Worm (Caenorhabditis elegans) whole organism, young adult: ENCODE measurements around the gene ccpp-6.
A peak's percentile ranks its signal among the peaks of the same experiment; 100 is the strongest.

ENCODE experiments used
- B0035.1 ChIP-seq: sonication (generic microtip); optimal IDR thresholded peaks from 2 replicates; lab custom pipeline; 2016; ENCODE audit warnings: missing genetic modification characterization, mild to moderate bottlenecking, missing compliant biosample characterization, missing genotype, missing genetic modification reagents
- D2030.7 ChIP-seq: fragments of 200-800 bp; sonication (Bioruptor generic); IDR thresholded peaks from 2 replicates; pipeline ENCODE4 v1.3.6; 2022; ENCODE audit warnings: missing genetic modification reagents, missing genetic modification characterization, missing compliant biosample characterization
- F10E7.11 ChIP-seq: sonication (generic microtip); optimal IDR thresholded peaks from 2 replicates; lab custom pipeline; 2017; ENCODE audit warnings: mild to moderate bottlenecking, missing genetic modification characterization, moderate library complexity, missing compliant biosample characterization
- F22D6.2 ChIP-seq: sonication (generic microtip); optimal IDR thresholded peaks from 2 replicates; lab custom pipeline; 2016; ENCODE audit warnings: mild to moderate bottlenecking, missing genetic modification characterization, missing compliant biosample characterization
- F23B12.7 ChIP-seq: sonication (generic microtip); optimal IDR thresholded peaks from 2 replicates; lab custom pipeline; 2017; ENCODE audit warnings: missing genetic modification characterization, mild to moderate bottlenecking, missing compliant biosample characterization, antibody characterized with exemption, moderate library complexity; ENCODE audit not compliant: insufficient read depth
- F33H1.4 ChIP-seq: fragments of 200-800 bp; sonication (Bioruptor generic); IDR thresholded peaks from 2 replicates; pipeline ENCODE4 v1.3.6; 2022; ENCODE audit warnings: missing genetic modification reagents, missing genetic modification characterization, missing compliant biosample characterization
- F57A8.1 ChIP-seq: fragments of 200-800 bp; sonication (Bioruptor generic); optimal IDR thresholded peaks from 2 replicates; lab custom pipeline; 2018; ENCODE audit warnings: mild to moderate bottlenecking, missing genetic modification characterization, moderate library complexity, missing compliant biosample characterization
- F57C9.4 ChIP-seq: sonication (generic microtip); optimal IDR thresholded peaks from 2 replicates; lab custom pipeline; 2017; ENCODE audit warnings: mild to moderate bottlenecking, missing genetic modification characterization, missing compliant biosample characterization
- K12H6.12 ChIP-seq: fragments of 200-800 bp; sonication (Bioruptor generic); optimal IDR thresholded peaks from 2 replicates; lab custom pipeline; 2018; ENCODE audit warnings: mild to moderate bottlenecking, missing genetic modification characterization, missing compliant biosample characterization
- T07F8.4 ChIP-seq: sonication (generic microtip); optimal IDR thresholded peaks from 2 replicates; lab custom pipeline; 2016; ENCODE audit warnings: mild to moderate bottlenecking, missing genetic modification characterization, moderate library complexity, missing compliant biosample characterization
- T26A5.8 ChIP-seq: sonication (generic microtip); optimal IDR thresholded peaks from 2 replicates; lab custom pipeline; 2016; ENCODE audit warnings: missing genetic modification characterization, missing compliant biosample characterization
- Y79H2A.3 ChIP-seq: fragments of 200-800 bp; sonication (Bioruptor generic); conservative IDR thresholded peaks from 2 replicates; pipeline ENCODE4 v1.3.6; 2022; ENCODE audit warnings: missing genetic modification reagents, missing genetic modification characterization, missing compliant biosample characterization
- akir-1 ChIP-seq: fragments of 200-800 bp; sonication (Bioruptor generic); optimal IDR thresholded peaks from 2 replicates; lab custom pipeline; 2018; ENCODE audit warnings: mild to moderate bottlenecking, missing genetic modification characterization, moderate library complexity, missing compliant biosample characterization
- aptf-2 ChIP-seq: fragments of 200-800 bp; sonication (Bioruptor generic); conservative IDR thresholded peaks from 2 replicates; pipeline ENCODE4 v1.3.6; 2022; ENCODE audit warnings: missing genetic modification reagents, missing genetic modification characterization, missing compliant biosample characterization
- attf-5 ChIP-seq: fragments of 200-800 bp; sonication (Bioruptor generic); optimal IDR thresholded peaks from 2 replicates; lab custom pipeline; 2018; ENCODE audit warnings: mild to moderate bottlenecking, missing genetic modification characterization, missing compliant biosample characterization
- bed-1 ChIP-seq: fragments of 200-800 bp; sonication (Bioruptor generic); IDR thresholded peaks from 2 replicates; pipeline ENCODE4 v1.3.6; 2022; ENCODE audit warnings: missing genetic modification reagents, missing genetic modification characterization, missing compliant biosample characterization
- ccch-3 ChIP-seq: fragments of 200-800 bp; sonication (Bioruptor generic); optimal IDR thresholded peaks from 2 replicates; lab custom pipeline; 2018; ENCODE audit warnings: mild to moderate bottlenecking, missing genetic modification characterization, missing compliant biosample characterization
- cebp-1 ChIP-seq, 2 experiments: fragments of 200-800 bp in 1 of 2; sonication (Bioruptor generic) in 1 of 2; sonication (generic microtip) in 1 of 2; IDR thresholded peaks in 1 of 2; optimal IDR thresholded peaks in 1 of 2; 2 replicates each; pipeline versions ENCODE4 v1.3.6 to Lab custom; 2017 to 2022; ENCODE audit warnings: missing compliant biosample characterization in 2 of 2, missing genetic modification characterization in 2 of 2, mild to moderate bottlenecking in 1 of 2, missing genetic modification reagents in 1 of 2, moderate library complexity in 1 of 2
- cebp-2 ChIP-seq: fragments of 200-800 bp; sonication (Bioruptor generic); IDR thresholded peaks from 2 replicates; pipeline ENCODE4 v1.3.6; 2022; ENCODE audit warnings: missing genetic modification characterization, missing compliant biosample characterization
- ceh-40 ChIP-seq: fragments of 200-800 bp; sonication (Bioruptor generic); IDR thresholded peaks from 2 replicates; pipeline ENCODE4 v1.3.6; 2022; ENCODE audit warnings: missing genetic modification characterization, missing compliant biosample characterization
- ceh-58 ChIP-seq: fragments of 200-800 bp; sonication (Bioruptor generic); IDR thresholded peaks from 2 replicates; pipeline ENCODE4 v1.3.6; 2022; ENCODE audit warnings: missing genetic modification characterization, missing compliant biosample characterization
- ceh-79 ChIP-seq: sonication (generic microtip); optimal IDR thresholded peaks from 2 replicates; lab custom pipeline; 2017; ENCODE audit warnings: mild to moderate bottlenecking, missing genetic modification characterization, missing compliant biosample characterization
- die-1 ChIP-seq: sonication (generic microtip); optimal IDR thresholded peaks from 2 replicates; lab custom pipeline; 2016; ENCODE audit warnings: missing genotype, mild to moderate bottlenecking, missing genetic modification characterization, missing compliant biosample characterization
- dpff-1 ChIP-seq: sonication (generic microtip); optimal IDR thresholded peaks from 2 replicates; lab custom pipeline; 2017; ENCODE audit warnings: mild to moderate bottlenecking, missing genetic modification characterization, missing compliant biosample characterization
- dpl-1 ChIP-seq: fragments of 150-350 bp; optimal IDR thresholded peaks from 2 replicates; lab custom pipeline; 2014; ENCODE audit warnings: missing biosample characterization, missing genetic modification reagents, missing genetic modification characterization
- egl-44 ChIP-seq: fragments of 200-800 bp; sonication (Bioruptor generic); IDR thresholded peaks from 2 replicates; pipeline ENCODE4 v1.3.6; 2022; ENCODE audit warnings: missing genetic modification reagents, missing genetic modification characterization, missing compliant biosample characterization
- egrh-3 ChIP-seq: fragments of 200-800 bp; sonication (Bioruptor generic); IDR thresholded peaks from 2 replicates; pipeline ENCODE4 v1.3.6; 2022; ENCODE audit warnings: missing genetic modification reagents, missing genetic modification characterization, missing compliant biosample characterization
- ekl-4 ChIP-seq: fragments of 200-800 bp; sonication (Bioruptor generic); IDR thresholded peaks from 2 replicates; pipeline ENCODE4 v1.3.6; 2022; ENCODE audit warnings: missing genetic modification reagents, missing genetic modification characterization, missing compliant biosample characterization
- gei-17 ChIP-seq: fragments of 200-800 bp; sonication (Bioruptor generic); optimal IDR thresholded peaks from 2 replicates; lab custom pipeline; 2018; ENCODE audit warnings: mild to moderate bottlenecking, missing genetic modification characterization, missing compliant biosample characterization
- hmg-1.2 ChIP-seq: fragments of 200-800 bp; sonication (Bioruptor generic); IDR thresholded peaks from 2 replicates; pipeline ENCODE4 v1.3.6; 2022; ENCODE audit warnings: missing genetic modification reagents, missing genetic modification characterization, missing compliant biosample characterization
- hmg-20 ChIP-seq: fragments of 200-800 bp; sonication (Bioruptor generic); IDR thresholded peaks from 2 replicates; pipeline ENCODE4 v1.3.6; 2022; ENCODE audit warnings: missing genetic modification reagents, missing genetic modification characterization, missing compliant biosample characterization
- hrde-1 ChIP-seq: sonication (generic microtip); optimal IDR thresholded peaks from 2 replicates; lab custom pipeline; 2016; ENCODE audit warnings: missing genetic modification characterization, mild to moderate bottlenecking, missing compliant biosample characterization, moderate library complexity, missing genotype, missing genetic modification reagents, borderline replicate concordance
- lag-1 ChIP-seq: fragments of 200-800 bp; sonication (Bioruptor generic); IDR thresholded peaks from 2 replicates; pipeline ENCODE4 v1.3.6; 2022; ENCODE audit warnings: missing genetic modification reagents, missing genetic modification characterization, missing compliant biosample characterization
- let-607 ChIP-seq, 2 experiments: fragments of 200-800 bp in 1 of 2; sonication (Bioruptor generic) in 1 of 2; sonication (generic microtip) in 1 of 2; optimal IDR thresholded peaks; 2 replicates each; lab custom pipeline; 2016 to 2018; ENCODE audit warnings: mild to moderate bottlenecking in 2 of 2, missing compliant biosample characterization in 2 of 2, missing genetic modification characterization in 2 of 2, moderate library complexity in 2 of 2, missing genotype in 1 of 2
- lin-54 ChIP-seq: fragments of 200-800 bp; sonication (Bioruptor generic); optimal IDR thresholded peaks from 2 replicates; lab custom pipeline; 2018; ENCODE audit warnings: mild to moderate bottlenecking, missing genetic modification characterization, missing compliant biosample characterization
- lsl-1 ChIP-seq: fragments of 200-800 bp; sonication (Bioruptor generic); optimal IDR thresholded peaks from 2 replicates; lab custom pipeline; 2018; ENCODE audit warnings: mild to moderate bottlenecking, missing genetic modification characterization, moderate library complexity, missing compliant biosample characterization
- madf-10 ChIP-seq: sonication (generic microtip); optimal IDR thresholded peaks from 2 replicates; lab custom pipeline; 2016; ENCODE audit warnings: mild to moderate bottlenecking, missing genetic modification characterization, missing compliant biosample characterization
- mcd-1 ChIP-seq: fragments of 200-800 bp; sonication (Bioruptor generic); IDR thresholded peaks from 2 replicates; pipeline ENCODE4 v1.3.6; 2022; ENCODE audit warnings: missing genetic modification reagents, missing genetic modification characterization, missing compliant biosample characterization
- mxl-1 ChIP-seq: sonication (generic microtip); optimal IDR thresholded peaks from 2 replicates; lab custom pipeline; 2016; ENCODE audit warnings: missing genetic modification characterization, missing compliant biosample characterization
- nhr-90 ChIP-seq: sonication (generic microtip); optimal IDR thresholded peaks from 2 replicates; lab custom pipeline; 2016; ENCODE audit warnings: missing genotype, mild to moderate bottlenecking, missing genetic modification characterization, missing compliant biosample characterization
- rcor-1 ChIP-seq: fragments of 200-800 bp; sonication (Bioruptor generic); IDR thresholded peaks from 2 replicates; pipeline ENCODE4 v1.3.6; 2022; ENCODE audit warnings: missing genetic modification reagents, missing genetic modification characterization, missing compliant biosample characterization
- repo-1 ChIP-seq: sonication (generic microtip); optimal IDR thresholded peaks from 2 replicates; lab custom pipeline; 2017; ENCODE audit warnings: mild to moderate bottlenecking, missing genetic modification characterization, missing compliant biosample characterization
- rpc-1 ChIP-seq, 2 experiments: fragments of 150-350 bp in 1 of 2; sonication (generic microtip) in 1 of 2; optimal IDR thresholded peaks; 2 replicates each; lab custom pipeline; 2014 to 2018; ENCODE audit warnings: missing biosample characterization in 1 of 2, missing genetic modification characterization in 1 of 2, missing genetic modification reagents in 1 of 2, missing genotype in 1 of 2
- sea-2 ChIP-seq: fragments of 200-800 bp; sonication (Bioruptor generic); IDR thresholded peaks from 2 replicates; pipeline ENCODE4 v1.3.6; 2022; ENCODE audit warnings: missing genetic modification characterization, missing compliant biosample characterization
- snpc-1.3 ChIP-seq: sonication (generic microtip); optimal IDR thresholded peaks from 2 replicates; lab custom pipeline; 2017; ENCODE audit warnings: missing genetic modification characterization, mild to moderate bottlenecking, missing compliant biosample characterization, antibody characterized with exemption, moderate library complexity, missing genotype, missing genetic modification reagents; ENCODE audit not compliant: insufficient read depth
- ztf-3 ChIP-seq: fragments of 200-800 bp; sonication (Bioruptor generic); optimal IDR thresholded peaks from 2 replicates; lab custom pipeline; 2018; ENCODE audit warnings: mild to moderate bottlenecking, missing genetic modification characterization, missing compliant biosample characterization

The ccpp-6 gene

DNA sequence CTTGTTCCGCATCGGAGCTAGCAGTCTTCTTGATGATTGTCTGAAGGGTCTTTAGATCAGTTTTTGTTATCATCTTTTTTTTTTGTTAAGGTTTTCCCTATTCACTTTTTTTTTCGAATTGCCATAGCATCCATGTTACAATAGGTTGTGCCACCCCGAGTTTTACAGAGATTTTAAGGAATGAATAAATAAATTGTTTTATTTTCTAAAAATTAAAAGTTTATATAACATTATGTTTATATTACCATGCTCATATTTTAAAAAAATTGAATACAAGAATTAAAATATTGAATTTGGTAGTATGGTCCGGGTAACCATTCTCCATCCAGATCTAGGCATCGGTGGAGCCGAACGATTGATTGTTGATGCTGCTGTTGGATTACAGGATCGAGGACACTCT, 12.2 kb downstream of the ccpp-6 start, which contains the start of gene algn-2:
algn-2 (plus strand) TSS at position 301 of the 400 bp plus-strand sequence.
- no peak for TF ChIP-seq akir-1
- TF ChIP-seq nhr-90 = no peak
- no peak for TF ChIP-seq rpc-1 (optimal IDR thresholded peaks at IDR 0.05; lab: Kevin White, UChicago)
- TF ChIP-seq rpc-1 (tag; optimal IDR thresholded peaks at IDR 0.05; lab: Kevin White, UChicago) = no peak
- TF ChIP-seq D2030.7 = no peak
- no peak for TF ChIP-seq lsl-1 (GFP tag; lab: Kevin White, UChicago)
- no peak for TF ChIP-seq ztf-3
- TF ChIP-seq die-1 (tag; lab: Kevin White, UChicago) = no peak
- TF ChIP-seq bed-1 = no peak
- TF ChIP-seq lin-54 (GFP tag; lab: Kevin White, UChicago) = no peak
- no peak for TF ChIP-seq hrde-1 (tag; lab: Kevin White, UChicago)
- TF ChIP-seq madf-10 (tag; lab: Kevin White, UChicago) = no peak
- TF ChIP-seq F57C9.4 (tag; lab: Kevin White, UChicago) = no peak
- TF ChIP-seq rcor-1 (GFP tag; lab: Robert Waterston, UW) = no peak
- TF ChIP-seq snpc-1.3 (tag; lab: Kevin White, UChicago) = no peak
- no peak for TF ChIP-seq F10E7.11 (tag; lab: Kevin White, UChicago)
- TF ChIP-seq ceh-40 = no peak
- no peak for TF ChIP-seq ekl-4
- TF ChIP-seq, all 124 proteins: peak for 0

DNA sequence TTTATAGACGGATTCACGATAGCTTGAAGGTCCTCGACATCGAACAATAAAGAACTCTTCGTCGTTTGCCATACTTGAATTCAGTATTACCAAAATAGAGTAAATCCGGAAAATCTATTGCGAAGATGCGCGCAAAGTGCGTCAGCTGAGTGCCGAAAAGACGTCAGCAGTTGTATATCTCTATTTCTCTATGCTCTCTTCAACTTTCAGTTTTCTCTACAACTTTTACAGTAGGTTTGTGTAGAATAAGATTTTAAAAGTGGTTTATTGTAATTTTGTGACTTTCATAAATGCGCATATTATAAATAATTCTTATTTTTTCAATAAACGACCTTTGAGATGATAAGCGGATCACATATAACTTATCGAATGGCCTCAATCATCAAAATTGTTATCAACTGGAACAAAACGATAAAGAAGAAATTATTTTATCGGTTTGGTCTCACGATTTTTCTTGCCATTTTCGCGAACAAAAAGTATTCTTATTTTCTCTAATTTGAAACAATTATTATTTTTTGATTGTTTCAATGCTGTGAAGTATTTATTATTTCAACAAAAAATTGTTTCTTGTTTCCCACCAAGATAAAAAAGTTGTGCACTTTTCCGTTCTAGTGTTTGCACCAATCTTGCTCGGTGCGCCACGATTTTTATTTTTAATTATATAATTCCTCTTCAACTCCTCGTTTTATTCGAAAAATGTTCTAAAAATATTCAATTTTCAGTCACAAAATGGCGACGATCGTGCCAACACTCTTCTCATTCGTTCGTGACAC, 13.7 kb downstream of the ccpp-6 start, which contains the start of the genes agt-2 and F09E5.3:
agt-2 (minus strand) TSS at position 553 of the 773 bp plus-strand sequence.
F09E5.3 (plus strand) TSS at position 723 of the 773 bp plus-strand sequence.
- TF ChIP-seq rcor-1 (GFP tag; lab: Robert Waterston, UW) (peak; percentile 91), lag-1 (GFP tag; lab: Robert Waterston, UW) (no peak), dpl-1 (GFP tag; lab: Kevin White, UChicago) (peak; percentile 45), B0035.1 (no peak), attf-5 (GFP tag; lab: Kevin White, UChicago) (peak; percentile 92), mcd-1 (GFP tag; lab: Robert Waterston, UW) (peak; percentile 82), sea-2 (GFP tag; lab: Robert Waterston, UW) (no peak), T26A5.8 (tag; lab: Kevin White, UChicago) (no peak), hmg-1.2 (GFP tag; lab: Robert Waterston, UW) (peak; percentile 78), hmg-20 (GFP tag; lab: Robert Waterston, UW) (peak; percentile 50; the same call in 1 of the 2 replicates), cebp-2 (GFP tag; lab: Robert Waterston, UW) (no peak), nhr-90 (no peak), mxl-1 (tag; lab: Kevin White, UChicago) (no peak), F23B12.7 (peak; percentile 13), K12H6.12 (tag; lab: Kevin White, UChicago) (peak; percentile 75), T07F8.4 (tag; lab: Kevin White, UChicago) (no peak), ceh-79 (no peak), F33H1.4 (GFP tag; lab: Robert Waterston, UW) (peak; percentile 53), ceh-58 (GFP tag; lab: Robert Waterston, UW) (no peak), F22D6.2 (tag; lab: Kevin White, UChicago) (peak; percentile 5), egrh-3 (no peak), dpff-1 (no peak), egl-44 (GFP tag; lab: Robert Waterston, UW) (no peak), aptf-2 (GFP tag; lab: Robert Waterston, UW) (no peak), cebp-1 (GFP tag; IDR thresholded peaks at IDR 0.05; lab: Robert Waterston, UW) (no peak), cebp-1 (tag; optimal IDR thresholded peaks at IDR 0.05; lab: Kevin White, UChicago) (peak; percentile 84), ccch-3 (GFP tag; lab: Kevin White, UChicago) (no peak), repo-1 (tag; lab: Kevin White, UChicago) (peak; percentile 56), let-607 (tag; optimal IDR thresholded peaks at IDR 0.05; lab: Kevin White, UChicago) (peak; percentile 30 to 51), gei-17 (GFP tag; lab: Kevin White, UChicago) (no peak), Y79H2A.3 (GFP tag; lab: Robert Waterston, UW) (no peak), F57A8.1 (GFP tag; lab: Kevin White, UChicago) (no peak)
